Worm (Caenorhabditis elegans): Measurements from ENCODE around the gene M163.10.

ce11 chrX:14481637-14482036 lies 10.8 kb downstream of the M163.10 start:
- no peak for TF ChIP-seq ztf-23 (GFP tag; IDR thresholded peaks at IDR 0.05)
- no peak for TF ChIP-seq ref-1 (GFP tag; conservative IDR thresholded peaks at IDR 0.05)
- TF ChIP-seq cog-1 (tag; optimal IDR thresholded peaks at IDR 0.05), result no peak
- TF ChIP-seq tab-1 (GFP tag; IDR thresholded peaks at IDR 0.05), result no peak
- TF ChIP-seq ztf-29 (GFP tag; IDR thresholded peaks at IDR 0.05), result no peak
- no peak for TF ChIP-seq klf-2 (GFP tag; conservative IDR thresholded peaks at IDR 0.05)
- no peak for TF ChIP-seq flt-1 (GFP tag; IDR thresholded peaks at IDR 0.05)
- TF ChIP-seq med-1 (GFP tag; optimal IDR thresholded peaks at IDR 0.05; ENCODE audit: insufficient read depth), result no peak
